Fruit fly (Drosophila melanogaster): ENCODE measurements around the gene Cht6.

- no peak for TF ChIP-seq rn (GFP tag; IDR thresholded peaks at IDR 0.05)
- TF ChIP-seq CG14655 (GFP tag; optimal IDR thresholded peaks at IDR 0.05): no peak
- no peak for TF ChIP-seq CG12605 (GFP tag; IDR thresholded peaks at IDR 0.05)
- no peak for TF ChIP-seq CG10348 (GFP tag; IDR thresholded peaks at IDR 0.05)
- no peak for TF ChIP-seq Snoo (tag; optimal IDR thresholded peaks at IDR 0.05)
- no peak for TF ChIP-seq EcR (GFP tag; optimal IDR thresholded peaks at IDR 0.05)
- no peak for TF ChIP-seq CG17806 (tag; optimal IDR thresholded peaks at IDR 0.05)
- no peak for TF ChIP-seq CG9948 (tag; optimal IDR thresholded peaks at IDR 0.05)
- TF ChIP-seq fd96Ca (GFP tag; IDR thresholded peaks at IDR 0.05): no peak
- TF ChIP-seq CG8301 (tag; optimal IDR thresholded peaks at IDR 0.05): no peak
- TF ChIP-seq CG13204 (GFP tag; optimal IDR thresholded peaks at IDR 0.05): peak; percentile 50
- TF ChIP-seq CG32121 (GFP tag; IDR thresholded peaks at IDR 0.05): no peak
- TF ChIP-seq CG15710 (tag; optimal IDR thresholded peaks at IDR 0.05): no peak
Measured at dm6 chrX:10047961-10048360, 31.3 kb downstream of the Cht6 start.
